Worm (Caenorhabditis elegans): ENCODE measurements around the gene D1005.6.

Gene D1005.6

ce11 chrX:1494256-1494655 is 29.7 kb upstream of the D1005.6 start, which contains the start of gene F09E10.5:
TSS of gene F09E10.5 (minus strand) at chrX:1494356.
- TF ChIP-seq flh-1 (GFP tag; optimal IDR thresholded peaks at IDR 0.05) (no peak), cnd-1 (tag; optimal IDR thresholded peaks at IDR 0.05) (no peak), unc-39 (tag; optimal IDR thresholded peaks at IDR 0.05) (no peak)

- TF ChIP-seq mep-1 (tag; optimal IDR thresholded peaks at IDR 0.05) (no peak), nhr-76 (tag; optimal IDR thresholded peaks at IDR 0.05) (no peak)
These were observed 27.6 kb upstream of the D1005.6 start for ce11 chrX:1492174-1492573.

DNA sequence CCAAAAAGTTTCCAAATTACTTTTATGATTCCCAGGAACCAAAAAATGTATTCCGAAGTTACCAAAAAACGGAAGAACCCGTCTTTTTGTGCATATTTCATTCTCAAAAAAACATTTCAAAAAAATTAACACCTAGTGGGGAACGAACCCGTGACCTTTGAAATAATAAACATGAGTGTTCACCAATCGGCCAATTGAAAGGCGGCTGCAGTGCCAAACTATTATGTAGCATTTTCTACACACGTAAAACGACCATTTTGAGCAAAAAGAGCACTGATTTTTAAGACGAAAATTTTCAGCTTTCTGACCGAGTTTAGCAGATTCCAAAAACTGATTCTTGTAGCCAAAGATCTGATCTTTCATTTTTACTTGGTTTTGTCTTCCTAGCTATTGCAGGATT is 26.4 kb upstream of the D1005.6 start:
- TF ChIP-seq elt-1 (tag; optimal IDR thresholded peaks at IDR 0.05; ENCODE audit: borderline replicate concordance, insufficient read depth) (no peak), ham-2 (GFP tag; optimal IDR thresholded peaks at IDR 0.05) (no peak), elt-3 (tag; optimal IDR thresholded peaks at IDR 0.05) (no peak), tbx-8 (GFP tag; optimal IDR thresholded peaks at IDR 0.05) (no peak), nhr-12 (tag; optimal IDR thresholded peaks at IDR 0.05) (no peak), mep-1 (tag; optimal IDR thresholded peaks at IDR 0.05) (no peak), snpc-4 (tag; optimal IDR thresholded peaks at IDR 0.05) (no peak), mls-2 (tag; optimal IDR thresholded peaks at IDR 0.05) (no peak), ztf-11 (tag; optimal IDR thresholded peaks at IDR 0.05) (no peak), sem-2 (GFP tag; optimal IDR thresholded peaks at IDR 0.05) (no peak), ces-1 (GFP tag; optimal IDR thresholded peaks at IDR 0.05) (no peak)

DNA sequence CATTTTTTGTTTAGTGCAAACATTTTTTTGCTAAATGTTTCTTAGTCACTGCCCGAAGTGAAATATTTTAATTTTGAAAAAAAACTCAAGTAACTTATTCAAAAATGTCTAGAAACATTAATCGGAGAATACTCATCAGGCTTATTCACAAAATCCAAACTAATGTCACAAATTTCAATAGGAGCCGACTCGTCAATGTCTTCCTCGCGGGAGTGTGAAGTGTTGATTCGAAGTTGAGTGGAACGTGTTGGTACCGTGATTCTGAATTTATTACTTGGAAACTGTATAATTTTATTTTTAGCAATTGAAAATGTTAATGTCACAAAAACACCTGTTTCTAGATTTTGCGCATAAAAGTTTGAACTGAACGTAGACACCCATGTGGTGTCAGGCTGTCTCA is 25.0 kb upstream of the D1005.6 start:
- TF ChIP-seq blmp-1 (tag; optimal IDR thresholded peaks at IDR 0.05) = no peak
- no peak for TF ChIP-seq nhr-12 (tag; optimal IDR thresholded peaks at IDR 0.05)
- no peak for TF ChIP-seq M03D4.4 (tag; optimal IDR thresholded peaks at IDR 0.05)
- no peak for TF ChIP-seq unc-39 (tag; optimal IDR thresholded peaks at IDR 0.05)
- no peak for TF ChIP-seq mab-5 (tag; optimal IDR thresholded peaks at IDR 0.05)
- no peak for TF ChIP-seq elt-3 (tag; optimal IDR thresholded peaks at IDR 0.05)
- TF ChIP-seq nhr-2 (tag; optimal IDR thresholded peaks at IDR 0.05) = no peak
- no peak for TF ChIP-seq ceh-43 (GFP tag; optimal IDR thresholded peaks at IDR 0.05)
- TF ChIP-seq ham-2 (GFP tag; optimal IDR thresholded peaks at IDR 0.05) = no peak
- TF ChIP-seq drap-1 (GFP tag; optimal IDR thresholded peaks at IDR 0.05) = no peak
- TF ChIP-seq zip-8 (tag; optimal IDR thresholded peaks at IDR 0.05) = no peak
- TF ChIP-seq mls-2 (tag; optimal IDR thresholded peaks at IDR 0.05) = no peak
- no peak for TF ChIP-seq bed-3 (GFP tag; optimal IDR thresholded peaks at IDR 0.05)
- no peak for TF ChIP-seq cnd-1 (tag; optimal IDR thresholded peaks at IDR 0.05)
- TF ChIP-seq sptf-1 (tag; optimal IDR thresholded peaks at IDR 0.05) = no peak
- no peak for TF ChIP-seq snpc-4 (tag; optimal IDR thresholded peaks at IDR 0.05)

DNA sequence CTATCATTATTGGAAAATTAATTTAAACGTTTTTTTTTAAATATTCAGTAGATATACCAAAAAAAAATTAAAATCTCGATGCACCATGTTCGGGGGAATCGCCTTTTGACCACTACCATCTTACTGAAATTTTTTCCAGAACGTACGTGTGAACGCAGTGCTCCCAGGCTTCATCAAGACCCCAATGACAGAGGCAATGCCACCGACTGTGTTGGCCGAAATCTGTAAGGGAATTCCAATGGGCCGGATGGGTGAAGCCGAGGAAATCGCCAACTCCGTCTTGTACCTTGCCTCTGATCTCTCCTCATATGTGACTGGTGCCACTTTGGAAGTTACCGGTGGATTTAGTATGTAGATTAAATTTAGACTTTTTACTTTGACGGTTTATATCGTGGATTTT is 24.2 kb upstream of the D1005.6 start:
- TF ChIP-seq sem-2 (GFP tag; optimal IDR thresholded peaks at IDR 0.05) (no peak), ham-2 (GFP tag; optimal IDR thresholded peaks at IDR 0.05) (no peak), snpc-4 (tag; optimal IDR thresholded peaks at IDR 0.05) (no peak), elt-1 (tag; optimal IDR thresholded peaks at IDR 0.05; ENCODE audit: borderline replicate concordance, insufficient read depth) (no peak), unc-39 (tag; optimal IDR thresholded peaks at IDR 0.05) (no peak), zip-8 (tag; optimal IDR thresholded peaks at IDR 0.05) (no peak), mab-5 (tag; optimal IDR thresholded peaks at IDR 0.05) (no peak)

- no peak for TF ChIP-seq snpc-4 (tag; optimal IDR thresholded peaks at IDR 0.05)
- TF ChIP-seq drap-1 (GFP tag; optimal IDR thresholded peaks at IDR 0.05) = no peak
- no peak for TF ChIP-seq unc-39 (tag; optimal IDR thresholded peaks at IDR 0.05)
- no peak for TF ChIP-seq tbx-8 (GFP tag; optimal IDR thresholded peaks at IDR 0.05)
- TF ChIP-seq lin-13 (tag; optimal IDR thresholded peaks at IDR 0.05) = no peak
- no peak for TF ChIP-seq unc-62 (GFP tag; optimal IDR thresholded peaks at IDR 0.05)
- no peak for TF ChIP-seq zip-8 (tag; optimal IDR thresholded peaks at IDR 0.05)
- TF ChIP-seq nhr-12 (tag; optimal IDR thresholded peaks at IDR 0.05) = no peak
- no peak for TF ChIP-seq hlh-1 (tag; optimal IDR thresholded peaks at IDR 0.05)
- no peak for TF ChIP-seq bed-3 (GFP tag; optimal IDR thresholded peaks at IDR 0.05)
- no peak for TF ChIP-seq mab-5 (tag; optimal IDR thresholded peaks at IDR 0.05)
- TF ChIP-seq elt-3 (tag; optimal IDR thresholded peaks at IDR 0.05) = no peak
- no peak for TF ChIP-seq flh-1 (GFP tag; optimal IDR thresholded peaks at IDR 0.05)
- no peak for TF ChIP-seq nhr-237 (tag; optimal IDR thresholded peaks at IDR 0.05)
- no peak for TF ChIP-seq lsy-2 (tag; optimal IDR thresholded peaks at IDR 0.05)
- no peak for TF ChIP-seq blmp-1 (tag; optimal IDR thresholded peaks at IDR 0.05)
- no peak for TF ChIP-seq nhr-2 (tag; optimal IDR thresholded peaks at IDR 0.05)
- no peak for TF ChIP-seq ces-1 (GFP tag; optimal IDR thresholded peaks at IDR 0.05)
- no peak for TF ChIP-seq ceh-39 (tag; optimal IDR thresholded peaks at IDR 0.05)
These were observed 22.5 kb upstream of the D1005.6 start for ce11 chrX:1487096-1487495.

All from whole organism, mixed stage, embryonic.